Fruit fly (Drosophila melanogaster): ENCODE measurements around the gene CG31975.

dm6 chr2L:160581-161452 lies 20.0 kb upstream of the CG31975 start:
- TF ChIP-seq CG8478 (optimal IDR thresholded peaks at IDR 0.05) (peak; percentile 80), psq (optimal IDR thresholded peaks at IDR 0.05) (no peak), usp (GFP tag; optimal IDR thresholded peaks at IDR 0.05) (no peak), pan (optimal IDR thresholded peaks at IDR 0.05) (no peak)
